Worm (Caenorhabditis elegans) whole organism, L2 larva: Measurements from ENCODE around the gene pals-31.

Experiments used
- C34F6.9 ChIP-seq: fragments of 150-350 bp; optimal IDR thresholded peaks from 2 replicates; lab custom pipeline; 2014; ENCODE audit warnings: missing biosample characterization, missing genetic modification characterization
- F13H6.1 ChIP-seq: sonication (generic microtip); optimal IDR thresholded peaks from 2 replicates; lab custom pipeline; 2016; ENCODE audit warnings: missing genetic modification characterization, missing compliant biosample characterization
- Y55F3AM.14 ChIP-seq: fragments of 200-800 bp; sonication (Bioruptor generic); optimal IDR thresholded peaks from 2 replicates; lab custom pipeline; 2018; ENCODE audit warnings: mild to moderate bottlenecking, missing genetic modification characterization, missing compliant biosample characterization
- ZK546.5 ChIP-seq: sonication (generic microtip); optimal IDR thresholded peaks from 2 replicates; lab custom pipeline; 2017; ENCODE audit warnings: missing biosample characterization, missing genetic modification characterization
- alr-1 ChIP-seq: fragments of 150-350 bp; optimal IDR thresholded peaks from 2 replicates; lab custom pipeline; 2014; ENCODE audit warnings: missing biosample characterization, missing genetic modification characterization
- aly-2 ChIP-seq: fragments of 150-350 bp; optimal IDR thresholded peaks from 2 replicates; lab custom pipeline; 2014; ENCODE audit warnings: missing biosample characterization, missing genetic modification characterization
- ama-1 ChIP-seq: fragments of 150-350 bp; optimal IDR thresholded peaks from 2 replicates; lab custom pipeline; 2018; ENCODE audit warnings: inconsistent platforms
- blmp-1 ChIP-seq: sonication (generic microtip); optimal IDR thresholded peaks from 2 replicates; lab custom pipeline; 2017; ENCODE audit warnings: missing genetic modification characterization, mild to moderate bottlenecking, missing compliant biosample characterization, antibody characterized with exemption, moderate library complexity; ENCODE audit not compliant: insufficient read depth
- ceh-16 ChIP-seq: fragments of 150-350 bp; optimal IDR thresholded peaks from 2 replicates; lab custom pipeline; 2014; ENCODE audit warnings: missing biosample characterization, missing genetic modification characterization
- crh-2 ChIP-seq: sonication (generic microtip); optimal IDR thresholded peaks from 2 replicates; lab custom pipeline; 2017; ENCODE audit warnings: missing biosample characterization, missing genetic modification characterization
- dmd-4 ChIP-seq: sonication (generic microtip); optimal IDR thresholded peaks from 2 replicates; lab custom pipeline; 2017; ENCODE audit warnings: missing biosample characterization, missing genetic modification characterization
- egl-27 ChIP-seq: sonication (generic microtip); optimal IDR thresholded peaks from 3 replicates; lab custom pipeline; 2017; ENCODE audit warnings: missing biosample characterization, missing genetic modification reagents, missing genetic modification characterization
- elt-1 ChIP-seq: fragments of 150-350 bp; optimal IDR thresholded peaks from 2 replicates; lab custom pipeline; 2014; ENCODE audit warnings: missing biosample characterization, missing genetic modification characterization
- elt-3 ChIP-seq: sonication (generic microtip); optimal IDR thresholded peaks from 2 replicates; lab custom pipeline; 2017; ENCODE audit warnings: missing biosample characterization, missing genetic modification characterization
- fos-1 ChIP-seq: fragments of 150-350 bp; optimal IDR thresholded peaks from 2 replicates; lab custom pipeline; 2014; ENCODE audit warnings: missing biosample characterization, missing genetic modification characterization
- gmeb-1 ChIP-seq: fragments of 150-350 bp; optimal IDR thresholded peaks from 2 replicates; lab custom pipeline; 2014; ENCODE audit warnings: missing biosample characterization, missing genetic modification characterization
- lin-13 ChIP-seq: fragments of 150-350 bp; optimal IDR thresholded peaks from 2 replicates; lab custom pipeline; 2014; ENCODE audit warnings: missing biosample characterization, missing genetic modification reagents, missing genetic modification characterization
- lsy-2 ChIP-seq, 2 experiments: fragments of 150-350 bp in 1 of 2; sonication (generic microtip) in 1 of 2; optimal IDR thresholded peaks; 2 replicates each; lab custom pipeline; 2014 to 2017; ENCODE audit warnings: missing biosample characterization in 2 of 2, missing genetic modification characterization in 2 of 2
- mab-5 ChIP-seq: fragments of 150-350 bp; optimal IDR thresholded peaks from 2 replicates; lab custom pipeline; 2014; ENCODE audit warnings: missing biosample characterization, missing genetic modification characterization
- mbf-1 ChIP-seq: sonication (generic microtip); optimal IDR thresholded peaks from 2 replicates; lab custom pipeline; 2017; ENCODE audit warnings: missing biosample characterization, missing genetic modification characterization
- mdl-1 ChIP-seq, 2 experiments: fragments of 150-350 bp in 1 of 2; sonication (generic microtip) in 1 of 2; optimal IDR thresholded peaks; 2 replicates each; lab custom pipeline; 2017; ENCODE audit warnings: missing biosample characterization in 2 of 2, missing genetic modification characterization in 2 of 2
- nhr-10 ChIP-seq: sonication (generic microtip); optimal IDR thresholded peaks from 2 replicates; lab custom pipeline; 2017; ENCODE audit warnings: missing biosample characterization, missing genetic modification characterization
- nhr-11 ChIP-seq: fragments of 150-350 bp; optimal IDR thresholded peaks from 2 replicates; lab custom pipeline; 2014; ENCODE audit warnings: missing biosample characterization, missing genetic modification characterization
- nhr-12 ChIP-seq: fragments of 150-350 bp; optimal IDR thresholded peaks from 2 replicates; lab custom pipeline; 2014; ENCODE audit warnings: missing biosample characterization, missing genetic modification characterization
- nhr-129 ChIP-seq: fragments of 150-350 bp; optimal IDR thresholded peaks from 2 replicates; lab custom pipeline; 2014; ENCODE audit warnings: missing biosample characterization, missing genetic modification characterization
- nhr-21 ChIP-seq: fragments of 150-350 bp; optimal IDR thresholded peaks from 2 replicates; lab custom pipeline; 2014; ENCODE audit warnings: missing biosample characterization, missing genetic modification characterization
- nhr-23 ChIP-seq: fragments of 150-350 bp; optimal IDR thresholded peaks from 2 replicates; lab custom pipeline; 2014; ENCODE audit warnings: missing biosample characterization, missing genetic modification reagents, missing genetic modification characterization
- nhr-237 ChIP-seq: fragments of 150-350 bp; optimal IDR thresholded peaks from 2 replicates; lab custom pipeline; 2014; ENCODE audit warnings: missing biosample characterization, missing genetic modification characterization
- nhr-25 ChIP-seq: fragments of 150-350 bp; sonication (generic microtip); optimal IDR thresholded peaks from 3 replicates; lab custom pipeline; 2014; ENCODE audit warnings: missing biosample characterization, missing genetic modification characterization
- nhr-6 ChIP-seq: fragments of 150-350 bp; optimal IDR thresholded peaks from 2 replicates; lab custom pipeline; 2014; ENCODE audit warnings: missing biosample characterization, missing genetic modification characterization
- peb-1 ChIP-seq: fragments of 150-350 bp; optimal IDR thresholded peaks from 2 replicates; lab custom pipeline; 2014; ENCODE audit warnings: missing biosample characterization, missing genetic modification characterization
- sem-4 ChIP-seq: fragments of 150-350 bp; optimal IDR thresholded peaks from 2 replicates; lab custom pipeline; 2014; ENCODE audit warnings: missing biosample characterization, missing genetic modification reagents, missing genetic modification characterization
- skn-1 ChIP-seq: sonication (generic microtip); optimal IDR thresholded peaks from 2 replicates; lab custom pipeline; 2017; ENCODE audit warnings: missing biosample characterization, missing genetic modification characterization
- sma-9 ChIP-seq, 2 experiments: fragments of 150-350 bp in 1 of 2; sonication (generic microtip) in 1 of 2; optimal IDR thresholded peaks; 2 replicates each; lab custom pipeline; 2014 to 2016; ENCODE audit warnings: missing genetic modification characterization in 2 of 2, mild to moderate bottlenecking in 1 of 2, missing biosample characterization in 1 of 2, missing compliant biosample characterization in 1 of 2, missing genetic modification reagents in 1 of 2, moderate library complexity in 1 of 2
- snpc-4 ChIP-seq: fragments of 150-350 bp; optimal IDR thresholded peaks from 2 replicates; lab custom pipeline; 2014; ENCODE audit warnings: missing biosample characterization, missing genetic modification characterization
- unc-39 ChIP-seq: fragments of 150-350 bp; optimal IDR thresholded peaks from 2 replicates; lab custom pipeline; 2014; ENCODE audit warnings: missing biosample characterization, missing genetic modification characterization
- unc-55 ChIP-seq: fragments of 150-350 bp; sonication (generic microtip); optimal IDR thresholded peaks from 3 replicates; lab custom pipeline; 2014; ENCODE audit warnings: missing biosample characterization, missing genetic modification reagents, missing genetic modification characterization
- ztf-11 ChIP-seq: sonication (generic microtip); optimal IDR thresholded peaks from 2 replicates; lab custom pipeline; 2017; ENCODE audit warnings: missing biosample characterization, missing genetic modification characterization
- ztf-4 ChIP-seq: fragments of 150-350 bp; optimal IDR thresholded peaks from 2 replicates; lab custom pipeline; 2014; ENCODE audit warnings: missing biosample characterization, missing genetic modification characterization

pals-31 gene

ce11 chrV:628527-628926 is 7.9 kb upstream of the pals-31 start, which contains the start of gene F48G7.9:
Gene F48G7.9, minus strand, starts transcription at chrV:628627.
- TF ChIP-seq alr-1, result no peak
- no peak for TF ChIP-seq lin-13 (GFP tag; lab: Kevin White, UChicago)
- no peak for TF ChIP-seq mbf-1 (tag; lab: Kevin White, UChicago)
- no peak for TF ChIP-seq sma-9 (GFP tag; optimal IDR thresholded peaks at IDR 0.05; lab: Kevin White, UChicago)
- no peak for TF ChIP-seq sma-9 (tag; optimal IDR thresholded peaks at IDR 0.05; lab: Kevin White, UChicago)
- no peak for TF ChIP-seq C34F6.9

- no peak for TF ChIP-seq nhr-10 (tag; lab: Kevin White, UChicago)
- TF ChIP-seq ztf-11 (tag; lab: Kevin White, UChicago), result no peak
- no peak for TF ChIP-seq ama-1 (lab: Kevin White, UChicago)
- no peak for TF ChIP-seq peb-1 (tag; lab: Kevin White, UChicago)
- TF ChIP-seq mab-5 (tag; lab: Kevin White, UChicago), result no peak
- TF ChIP-seq nhr-11, result no peak
- TF ChIP-seq F13H6.1, result no peak
- no peak for TF ChIP-seq Y55F3AM.14 (GFP tag; lab: Kevin White, UChicago)
- peak; percentile 24 for TF ChIP-seq sma-9 (GFP tag; optimal IDR thresholded peaks at IDR 0.05; lab: Kevin White, UChicago)
- TF ChIP-seq sma-9 (tag; optimal IDR thresholded peaks at IDR 0.05; lab: Kevin White, UChicago), result no peak
- no peak for TF ChIP-seq blmp-1 (tag; lab: Kevin White, UChicago)
- no peak for TF ChIP-seq elt-3
- peak; percentile 48 for TF ChIP-seq unc-55 (GFP tag; lab: Kevin White, UChicago)
- no peak for TF ChIP-seq elt-1 (tag; lab: Kevin White, UChicago)
- TF ChIP-seq nhr-21 (tag; lab: Kevin White, UChicago), result no peak
- TF ChIP-seq aly-2 (tag; lab: Kevin White, UChicago), result no peak
- TF ChIP-seq unc-39 (tag; lab: Kevin White, UChicago), result no peak
- TF ChIP-seq ZK546.5, result no peak
- peak; percentile 13 for TF ChIP-seq C34F6.9
- no peak for TF ChIP-seq nhr-6 (tag; lab: Kevin White, UChicago)
- TF ChIP-seq nhr-129 (tag; lab: Kevin White, UChicago), result peak; percentile 15
- TF ChIP-seq ceh-16 (tag; lab: Kevin White, UChicago), result no peak
- TF ChIP-seq nhr-237 (tag; lab: Kevin White, UChicago), result no peak
- no peak for TF ChIP-seq ztf-4 (tag; lab: Kevin White, UChicago)
- TF ChIP-seq, all 48 proteins: peak for 4
Observed at ce11 chrV:631832-632231, 4.5 kb upstream of the pals-31 start.

- TF ChIP-seq nhr-129 (tag; lab: Kevin White, UChicago) (no peak), unc-39 (tag; lab: Kevin White, UChicago) (no peak), mdl-1 (tag; optimal IDR thresholded peaks at IDR 0.05; lab: Kevin White, UChicago) (no peak)
Observed at ce11 chrV:634855-635254, 1.5 kb upstream of the pals-31 start, which contains the start of gene F48G7.10. Gene F48G7.10, minus strand, starts transcription at chrV:634955.

ce11 chrV:635630-636029 is 751 bp upstream of the pals-31 start:
- no peak for TF ChIP-seq mab-5 (tag; lab: Kevin White, UChicago)
- TF ChIP-seq nhr-129 (tag; lab: Kevin White, UChicago), result peak; percentile 21
- TF ChIP-seq nhr-25 (tag; lab: Kevin White, UChicago), result peak; percentile 25
- TF ChIP-seq fos-1, result peak; percentile 44
- no peak for TF ChIP-seq unc-55 (GFP tag; lab: Kevin White, UChicago)
- peak; percentile 31 for TF ChIP-seq gmeb-1 (tag; lab: Kevin White, UChicago)
- peak; percentile 74 for TF ChIP-seq snpc-4 (tag; lab: Kevin White, UChicago)
- peak; percentile 9 for TF ChIP-seq sma-9 (GFP tag; optimal IDR thresholded peaks at IDR 0.05; lab: Kevin White, UChicago)
- TF ChIP-seq sma-9 (tag; optimal IDR thresholded peaks at IDR 0.05; lab: Kevin White, UChicago), result no peak
- peak; percentile 47 for TF ChIP-seq crh-2 (tag; lab: Kevin White, UChicago)
- TF ChIP-seq blmp-1 (tag; lab: Kevin White, UChicago), result no peak
- TF ChIP-seq C34F6.9, result peak; percentile 4

ce11 chrV:638328-638727 is 1.9 kb downstream of the pals-31 start, which contains the start of gene srj-37:
Gene srj-37, plus strand, starts transcription at chrV:638628.
- TF ChIP-seq lsy-2 (tag; optimal IDR thresholded peaks at IDR 0.05; lab: Kevin White, UChicago) (no peak), C34F6.9 (no peak), dmd-4 (tag; lab: Kevin White, UChicago) (no peak), gmeb-1 (tag; lab: Kevin White, UChicago) (no peak), sem-4 (tag; lab: Kevin White, UChicago) (no peak), nhr-12 (tag; lab: Kevin White, UChicago) (no peak), nhr-10 (tag; lab: Kevin White, UChicago) (no peak), skn-1 (tag; lab: Kevin White, UChicago) (no peak), nhr-23 (tag; lab: Kevin White, UChicago) (no peak), snpc-4 (tag; lab: Kevin White, UChicago) (no peak), blmp-1 (tag; lab: Kevin White, UChicago) (no peak), unc-55 (GFP tag; lab: Kevin White, UChicago) (no peak), egl-27 (tag; lab: Kevin White, UChicago) (no peak)
